Worm (Caenorhabditis elegans) whole organism, mixed stage, embryonic: ENCODE measurements around the gene F28B4.4.

Source experiments
- elt-1 ChIP-seq: sonication (generic microtip); optimal IDR thresholded peaks from 2 replicates; lab custom pipeline; 2017; ENCODE audit warnings: missing genetic modification characterization, mild to moderate bottlenecking, missing compliant biosample characterization, antibody characterized with exemption, moderate library complexity, borderline replicate concordance; ENCODE audit not compliant: insufficient read depth
- elt-3 ChIP-seq: fragments of 150-350 bp; optimal IDR thresholded peaks from 2 replicates; lab custom pipeline; 2014; ENCODE audit warnings: missing biosample characterization, missing genetic modification characterization
- hlh-1 ChIP-seq: fragments of 150-350 bp; optimal IDR thresholded peaks from 2 replicates; lab custom pipeline; 2014; ENCODE audit warnings: missing biosample characterization, missing genetic modification reagents, missing genetic modification characterization
- lin-13 ChIP-seq: fragments of 150-350 bp; optimal IDR thresholded peaks from 2 replicates; lab custom pipeline; 2014; ENCODE audit warnings: missing biosample characterization, missing genetic modification characterization
- lsy-2 ChIP-seq: fragments of 150-350 bp; optimal IDR thresholded peaks from 2 replicates; lab custom pipeline; 2014; ENCODE audit warnings: missing biosample characterization, missing genetic modification characterization
- nhr-237 ChIP-seq: fragments of 150-350 bp; optimal IDR thresholded peaks from 2 replicates; lab custom pipeline; 2014; ENCODE audit warnings: missing biosample characterization, missing genetic modification characterization
- nhr-28 ChIP-seq: fragments of 150-350 bp; optimal IDR thresholded peaks from 2 replicates; lab custom pipeline; 2014; ENCODE audit warnings: missing biosample characterization, missing genetic modification characterization
- nhr-76 ChIP-seq: sonication (generic microtip); optimal IDR thresholded peaks from 2 replicates; lab custom pipeline; 2017; ENCODE audit warnings: missing biosample characterization, missing genetic modification characterization
- pha-4 ChIP-seq: fragments of 150-350 bp; optimal IDR thresholded peaks from 2 replicates; lab custom pipeline; 2018; ENCODE audit warnings: missing biosample characterization, missing genetic modification reagents, missing genetic modification characterization
- snpc-4 ChIP-seq: fragments of 150-350 bp; optimal IDR thresholded peaks from 2 replicates; lab custom pipeline; 2014; ENCODE audit warnings: missing biosample characterization, missing genetic modification characterization
- unc-62 ChIP-seq: fragments of 150-350 bp; optimal IDR thresholded peaks from 2 replicates; lab custom pipeline; 2014; ENCODE audit warnings: missing biosample characterization, missing genetic modification reagents, missing genetic modification characterization

DNA sequence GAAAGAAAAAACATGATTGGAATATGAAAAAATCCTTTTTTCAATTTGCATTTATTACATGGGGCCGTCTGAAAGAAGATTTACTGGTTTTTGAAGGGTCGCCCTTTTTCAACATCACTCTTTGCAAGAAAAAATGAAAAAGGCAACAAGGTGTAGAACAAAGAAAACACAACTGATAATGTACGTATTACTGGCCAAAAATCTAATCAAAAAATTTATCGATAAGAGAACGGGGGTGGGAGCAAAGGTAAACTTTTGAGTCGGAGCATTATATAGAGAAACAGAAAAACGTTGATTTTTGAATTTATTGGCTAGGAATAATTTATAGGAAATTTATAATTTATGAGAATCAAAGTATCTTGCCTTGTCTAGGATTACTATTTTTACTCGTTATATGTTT lies 27.6 kb downstream of the F28B4.4 start:
- TF ChIP-seq nhr-28 (tag; lab: Kevin White, UChicago) (no peak), elt-1 (tag; lab: Kevin White, UChicago) (no peak), pha-4 (tag; lab: Kevin White, UChicago) (no peak), lsy-2 (no peak), unc-62 (GFP tag; lab: Kevin White, UChicago) (no peak), elt-3 (tag; lab: Kevin White, UChicago) (no peak), snpc-4 (no peak), lin-13 (no peak), nhr-76 (tag; lab: Kevin White, UChicago) (no peak), nhr-237 (tag; lab: Kevin White, UChicago) (no peak), hlh-1 (tag; lab: Kevin White, UChicago) (no peak)
